Worm (Caenorhabditis elegans): ENCODE data around the gene gtf-2H1.

The gtf-2H1 gene

DNA sequence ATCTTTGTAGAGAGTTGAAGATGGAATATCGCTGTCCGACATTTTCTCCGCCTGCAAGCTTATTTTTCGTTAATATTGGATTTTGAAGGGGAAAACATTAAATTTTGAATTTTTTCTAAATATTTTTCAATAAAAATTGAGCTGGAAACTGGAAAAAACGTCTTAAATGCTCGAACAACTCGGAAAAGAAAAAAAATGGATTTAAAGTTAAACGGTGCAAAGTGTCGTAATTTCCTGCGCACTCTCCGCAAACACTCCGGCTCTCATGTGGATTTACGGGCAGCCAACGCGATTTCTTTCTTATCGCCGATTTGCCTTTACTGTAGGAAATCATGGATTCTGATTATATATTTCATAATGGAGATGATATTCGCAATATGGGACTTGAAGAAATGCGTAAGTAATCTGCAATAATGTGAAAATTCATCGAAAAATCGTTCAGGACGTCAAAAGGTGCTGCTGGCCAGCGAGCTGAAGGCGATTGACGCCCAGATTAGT, 8.7 kb upstream of the gtf-2H1 start, which contains the start of the genes fnta-1 and cogc-8:
TSS of gene fnta-1 (minus strand) at position 51 of the 498 bp plus-strand sequence.
TSS of gene cogc-8 (plus strand) at position 195 of the 498 bp plus-strand sequence.
- TF ChIP-seq hlh-13 (GFP tag; optimal IDR thresholded peaks at IDR 0.05) = no peak
- TF ChIP-seq ceh-34 (tag; optimal IDR thresholded peaks at IDR 0.05) = no peak
- TF ChIP-seq madf-2 (tag; optimal IDR thresholded peaks at IDR 0.05) = no peak
- no peak for TF ChIP-seq ceh-45 (GFP tag; IDR thresholded peaks at IDR 0.05)
- TF ChIP-seq hlh-30 (tag; optimal IDR thresholded peaks at IDR 0.05; ENCODE audit: insufficient read depth) = no peak
- TF ChIP-seq fax-1 (tag; optimal IDR thresholded peaks at IDR 0.05) = no peak
- no peak for TF ChIP-seq ref-2 (tag; optimal IDR thresholded peaks at IDR 0.05)
- TF ChIP-seq Y22D7AL.16 (tag; optimal IDR thresholded peaks at IDR 0.05) = no peak
- no peak for TF ChIP-seq nhr-11 (tag; optimal IDR thresholded peaks at IDR 0.05)
- TF ChIP-seq pha-4 (tag; optimal IDR thresholded peaks at IDR 0.05) = no peak
- TF ChIP-seq F13H6.1 (tag; optimal IDR thresholded peaks at IDR 0.05) = no peak
- TF ChIP-seq hlh-15 (tag; optimal IDR thresholded peaks at IDR 0.05) = no peak
- TF ChIP-seq hlh-8 (tag; optimal IDR thresholded peaks at IDR 0.05) = no peak
- TF ChIP-seq K02D7.2 (tag; optimal IDR thresholded peaks at IDR 0.05) = no peak
- TF ChIP-seq pag-3 (tag; optimal IDR thresholded peaks at IDR 0.05; ENCODE audit: borderline replicate concordance) = no peak
- TF ChIP-seq ahr-1 (tag; optimal IDR thresholded peaks at IDR 0.05) = no peak
- no peak for TF ChIP-seq sox-4 (tag; optimal IDR thresholded peaks at IDR 0.05)
- TF ChIP-seq dve-1 (tag; optimal IDR thresholded peaks at IDR 0.05) = no peak
- TF ChIP-seq sox-2 (GFP tag; IDR thresholded peaks at IDR 0.05) = no peak
- TF ChIP-seq lin-11 (tag; optimal IDR thresholded peaks at IDR 0.05) = no peak
- TF ChIP-seq syd-9 (tag; optimal IDR thresholded peaks at IDR 0.05) = no peak
- peak; percentile 18 for TF ChIP-seq unc-42 (tag; optimal IDR thresholded peaks at IDR 0.05)
- TF ChIP-seq ceh-31 (tag; optimal IDR thresholded peaks at IDR 0.05) = peak; percentile 12
- TF ChIP-seq elt-4 (tag; optimal IDR thresholded peaks at IDR 0.05) = no peak
- TF ChIP-seq pros-1 (tag; optimal IDR thresholded peaks at IDR 0.05) = no peak
- TF ChIP-seq gmeb-2 (tag; optimal IDR thresholded peaks at IDR 0.05) = no peak
- peak; percentile 42 for TF ChIP-seq elt-2 (tag; optimal IDR thresholded peaks at IDR 0.05)

DNA sequence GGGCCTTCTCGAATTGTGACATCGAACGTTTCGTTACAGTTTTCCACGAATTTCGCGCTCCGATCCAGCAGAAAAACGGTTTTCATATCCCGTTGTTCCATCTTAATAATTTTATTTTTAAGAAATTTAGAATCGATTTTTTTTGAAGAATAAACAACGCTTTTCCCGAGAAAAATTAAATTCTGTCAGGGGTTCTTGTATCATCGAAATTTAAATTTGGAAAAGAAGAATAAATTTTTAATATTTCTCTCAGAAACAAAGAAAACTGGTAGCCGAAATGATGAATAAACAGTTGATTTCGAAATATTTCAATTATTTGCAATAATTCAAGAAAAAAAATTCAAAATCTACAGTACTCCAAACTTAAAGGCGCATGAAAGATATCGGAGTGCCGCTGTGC, 5.8 kb upstream of the gtf-2H1 start, which contains the start of gene ints-13:
TSS of gene ints-13 (minus strand) at position 101 of the 400 bp plus-strand sequence.
- TF ChIP-seq unc-42 (tag; optimal IDR thresholded peaks at IDR 0.05) (no peak), lin-11 (tag; optimal IDR thresholded peaks at IDR 0.05) (no peak), elt-4 (tag; optimal IDR thresholded peaks at IDR 0.05) (no peak), ceh-9 (tag; optimal IDR thresholded peaks at IDR 0.05) (no peak), dmd-4 (tag; optimal IDR thresholded peaks at IDR 0.05; ENCODE audit: borderline replicate concordance) (no peak), fkh-6 (tag; optimal IDR thresholded peaks at IDR 0.05) (no peak), mec-3 (tag; optimal IDR thresholded peaks at IDR 0.05; ENCODE audit: borderline replicate concordance) (no peak), syd-9 (tag; optimal IDR thresholded peaks at IDR 0.05) (no peak), fax-1 (tag; optimal IDR thresholded peaks at IDR 0.05) (no peak), ceh-45 (GFP tag; IDR thresholded peaks at IDR 0.05) (no peak), ceh-48 (tag; optimal IDR thresholded peaks at IDR 0.05) (no peak)

DNA sequence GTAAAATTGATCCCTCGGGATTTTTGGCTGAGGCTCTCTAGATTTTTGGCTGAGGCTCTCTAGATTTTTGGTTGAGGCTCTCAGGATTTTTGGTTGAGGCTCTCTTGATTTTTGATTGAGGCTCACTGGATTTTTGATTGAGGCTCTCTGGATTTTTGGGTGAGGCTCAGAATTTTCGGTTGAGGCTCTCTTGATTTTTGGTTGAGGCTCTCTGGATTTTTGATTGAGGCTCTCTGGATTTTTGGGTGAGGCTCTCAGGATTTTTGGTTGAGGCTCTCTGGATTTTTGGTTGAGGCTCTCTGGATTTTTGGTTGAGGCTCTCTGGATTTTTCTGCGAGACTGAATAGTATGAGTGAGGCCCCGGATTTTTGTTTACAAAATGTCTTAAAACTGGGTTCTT, 4.6 kb upstream of the gtf-2H1 start:
- TF ChIP-seq lin-11 (tag; optimal IDR thresholded peaks at IDR 0.05) (no peak), unc-3 (GFP tag; conservative IDR thresholded peaks at IDR 0.05) (no peak), unc-3 (tag; optimal IDR thresholded peaks at IDR 0.05) (no peak), ceh-9 (tag; optimal IDR thresholded peaks at IDR 0.05) (no peak), ceh-34 (tag; optimal IDR thresholded peaks at IDR 0.05) (no peak), F13H6.1 (tag; optimal IDR thresholded peaks at IDR 0.05) (no peak), ceh-18 (tag; optimal IDR thresholded peaks at IDR 0.05) (no peak), pax-1 (tag; optimal IDR thresholded peaks at IDR 0.05) (no peak), mec-3 (tag; optimal IDR thresholded peaks at IDR 0.05; ENCODE audit: borderline replicate concordance) (no peak), che-1 (tag; optimal IDR thresholded peaks at IDR 0.05) (no peak), ceh-22 (tag; optimal IDR thresholded peaks at IDR 0.05) (no peak), Y22D7AL.16 (tag; optimal IDR thresholded peaks at IDR 0.05) (no peak)

Data from whole organism, late embryonic.